Fruit fly (Drosophila melanogaster) whole organism, prepupa: Measurements from ENCODE around the gene FeCH.

Experiments used
- CG11762 ChIP-seq: fragments of 200-800 bp; sonication (Bioruptor generic); optimal IDR thresholded peaks from 3 replicates; lab custom pipeline; 2016; ENCODE audit warnings: missing biosample characterization, missing genetic modification characterization; ENCODE audit not compliant: insufficient read depth
- CG1621 ChIP-seq: fragments of 200-800 bp; sonication (Bioruptor generic); optimal IDR thresholded peaks from 3 replicates; lab custom pipeline; 2018; ENCODE audit warnings: missing biosample characterization, mild to moderate bottlenecking, missing genetic modification characterization
- CG16779 ChIP-seq: fragments of 200-800 bp; sonication (Bioruptor generic); optimal IDR thresholded peaks from 3 replicates; lab custom pipeline; 2017; ENCODE audit warnings: missing biosample characterization, mild to moderate bottlenecking, missing genetic modification characterization
- CG34406 ChIP-seq: fragments of 200-800 bp; sonication (Bioruptor generic); optimal IDR thresholded peaks from 3 replicates; lab custom pipeline; 2016; ENCODE audit warnings: missing biosample characterization, missing genetic modification characterization
- CG6163 ChIP-seq: fragments of 200-800 bp; sonication (Bioruptor generic); IDR thresholded peaks from 3 replicates; pipeline ENCODE4 v1.3.6; 2022; ENCODE audit warnings: missing biosample characterization, missing genetic modification characterization
- CG6854 ChIP-seq: fragments of 200-800 bp; sonication (Bioruptor generic); optimal IDR thresholded peaks from 2 replicates; lab custom pipeline; 2017; ENCODE audit warnings: missing biosample characterization, mild to moderate bottlenecking, missing genetic modification characterization
- Eip75B ChIP-seq: fragments of 200-800 bp; sonication (Bioruptor generic); optimal IDR thresholded peaks from 3 replicates; lab custom pipeline; 2016; ENCODE audit warnings: missing biosample characterization, missing genetic modification characterization
- Eip78C ChIP-seq: fragments of 200-800 bp; sonication (Bioruptor generic); peaks from one replicate; lab custom pipeline; 2016; ENCODE audit warnings: missing biosample characterization, missing genetic modification characterization
- Lpt ChIP-seq: fragments of 200-800 bp; sonication (Bioruptor generic); optimal IDR thresholded peaks from 3 replicates; lab custom pipeline; 2016; ENCODE audit warnings: missing biosample characterization, missing genetic modification characterization
- OdsH ChIP-seq: fragments of 200-800 bp; sonication (Bioruptor generic); optimal IDR thresholded peaks from 3 replicates; lab custom pipeline; 2016; ENCODE audit warnings: missing biosample characterization, missing genetic modification characterization
- fd85E ChIP-seq: fragments of 200-800 bp; sonication (Bioruptor generic); optimal IDR thresholded peaks from 3 replicates; lab custom pipeline; 2016; ENCODE audit warnings: missing biosample characterization, missing genetic modification characterization
- svp ChIP-seq: fragments of 200-800 bp; sonication (Bioruptor generic); peaks from one replicate; lab custom pipeline; 2016; ENCODE audit warnings: missing biosample characterization, missing genetic modification characterization
- vri ChIP-seq: fragments of 200-800 bp; sonication (Bioruptor generic); optimal IDR thresholded peaks from 3 replicates; lab custom pipeline; 2016; ENCODE audit warnings: missing biosample characterization, mild to moderate bottlenecking, missing genetic modification characterization

dm6 chr3R:31826422-31826821, 14.3 kb upstream of the FeCH start:
- TF ChIP-seq OdsH (GFP tag; lab: Kevin White, UChicago) (no peak), Eip75B (no peak), CG6854 (GFP tag; lab: Kevin White, UChicago) (no peak), CG6163 (GFP tag; lab: Robert Waterston, UW) (no peak), Lpt (GFP tag; lab: Kevin White, UChicago) (no peak), fd85E (GFP tag; lab: Kevin White, UChicago) (no peak), CG11762 (GFP tag; lab: Kevin White, UChicago) (no peak), CG1621 (tag; lab: Kevin White, UChicago) (no peak), Eip78C (GFP tag; lab: Kevin White, UChicago) (no peak), CG34406 (GFP tag; lab: Kevin White, UChicago) (no peak), vri (GFP tag; lab: Kevin White, UChicago) (no peak), CG16779 (no peak), svp (no peak)
